Fruit fly (Drosophila melanogaster) whole organism, embryonic: ENCODE data around the gene Lim3.

Experiments
- Adf1 ChIP-seq: fragments of 200-800 bp; sonication (Bioruptor generic); IDR thresholded peaks from 2 replicates; pipeline ENCODE4 v1.3.6; 2022; ENCODE audit warnings: missing biosample characterization, missing genetic modification characterization
- Antp ChIP-seq: fragments of 200-800 bp; sonication (Bioruptor generic); optimal IDR thresholded peaks from 3 replicates; lab custom pipeline; 2016; ENCODE audit warnings: missing biosample characterization, missing genetic modification characterization
- Atf-2 ChIP-seq: fragments of 200-800 bp; sonication (Bioruptor generic); optimal IDR thresholded peaks from 2 replicates; lab custom pipeline; 2016; ENCODE audit warnings: missing biosample characterization, missing genetic modification characterization
- CG10147 ChIP-seq: fragments of 200-800 bp; sonication (Bioruptor generic); optimal IDR thresholded peaks from 2 replicates; lab custom pipeline; 2019; ENCODE audit warnings: missing biosample characterization, mild to moderate bottlenecking, missing genetic modification characterization, moderate library complexity
- CG11085 ChIP-seq: fragments of 200-800 bp; sonication (Bioruptor generic); IDR thresholded peaks from 2 replicates; pipeline ENCODE4 v1.3.6; 2022; ENCODE audit warnings: missing biosample characterization, missing genetic modification characterization
- CG13424 ChIP-seq: fragments of 200-800 bp; sonication (Bioruptor generic); optimal IDR thresholded peaks from 2 replicates; lab custom pipeline; 2019; ENCODE audit warnings: missing biosample characterization, mild to moderate bottlenecking, missing genetic modification characterization, moderate library complexity
- CG14710 ChIP-seq: fragments of 200-800 bp; sonication (Bioruptor generic); optimal IDR thresholded peaks from 3 replicates; lab custom pipeline; 2019; ENCODE audit warnings: missing biosample characterization, mild to moderate bottlenecking, missing genetic modification characterization, moderate library complexity
- CG17186 ChIP-seq: fragments of 200-800 bp; sonication (Bioruptor generic); optimal IDR thresholded peaks from 3 replicates; lab custom pipeline; 2017; ENCODE audit warnings: missing biosample characterization, missing genetic modification reagents, missing genetic modification characterization
- CG17612 ChIP-seq: fragments of 200-800 bp; sonication (Bioruptor generic); IDR thresholded peaks from 2 replicates; pipeline ENCODE4 v1.3.6; 2022; ENCODE audit warnings: missing biosample characterization, missing genetic modification characterization
- CG18011 ChIP-seq: fragments of 200-800 bp; sonication (Bioruptor generic); optimal IDR thresholded peaks from 2 replicates; lab custom pipeline; 2017; ENCODE audit warnings: missing biosample characterization, missing genetic modification characterization, mild to moderate bottlenecking, moderate library complexity, missing genotype
- CG2199 ChIP-seq: fragments of 200-800 bp; sonication (Bioruptor generic); IDR thresholded peaks from 3 replicates; pipeline ENCODE4 v1.3.6; 2022; ENCODE audit warnings: missing biosample characterization, missing genetic modification characterization
- CG2875 ChIP-seq: fragments of 200-800 bp; sonication (Bioruptor generic); optimal IDR thresholded peaks from 2 replicates; lab custom pipeline; 2017; ENCODE audit warnings: missing biosample characterization, mild to moderate bottlenecking, missing genetic modification characterization, missing genetic modification reagents
- CG31224 ChIP-seq: fragments of 200-800 bp; sonication (Bioruptor generic); IDR thresholded peaks from 2 replicates; pipeline ENCODE4 v1.3.6; 2022; ENCODE audit warnings: missing biosample characterization, missing genetic modification characterization
- CG3281 ChIP-seq: fragments of 200-800 bp; sonication (Bioruptor generic); optimal IDR thresholded peaks from 3 replicates; lab custom pipeline; 2017; ENCODE audit warnings: missing biosample characterization, mild to moderate bottlenecking, missing genetic modification characterization
- CG4360 ChIP-seq: fragments of 200-800 bp; sonication (Bioruptor generic); IDR thresholded peaks from 2 replicates; pipeline ENCODE4 v1.3.6; 2022; ENCODE audit warnings: missing biosample characterization, missing genetic modification characterization
- CG4854 ChIP-seq: fragments of 200-800 bp; sonication (Bioruptor generic); optimal IDR thresholded peaks from 2 replicates; lab custom pipeline; 2016; ENCODE audit warnings: missing biosample characterization, missing genetic modification characterization, inconsistent platforms
- CG6689 ChIP-seq: fragments of 200-800 bp; sonication (Bioruptor generic); IDR thresholded peaks from 2 replicates; pipeline ENCODE4 v1.3.6; 2022; ENCODE audit warnings: missing biosample characterization, missing genetic modification characterization
- CG6813 ChIP-seq: fragments of 200-800 bp; sonication (Bioruptor generic); optimal IDR thresholded peaks from 2 replicates; lab custom pipeline; 2017; ENCODE audit warnings: missing biosample characterization, missing genetic modification characterization, mild to moderate bottlenecking, moderate library complexity, missing genetic modification reagents
- CG8089 ChIP-seq: fragments of 200-800 bp; sonication (Bioruptor generic); optimal IDR thresholded peaks from 3 replicates; lab custom pipeline; 2016; ENCODE audit warnings: missing biosample characterization, missing genetic modification characterization
- Chrac-16 ChIP-seq: fragments of 200-800 bp; sonication (Bioruptor generic); optimal IDR thresholded peaks from 3 replicates; lab custom pipeline; 2016; ENCODE audit warnings: missing biosample characterization, missing genetic modification characterization
- CrebB ChIP-seq: fragments of 200-800 bp; sonication (Bioruptor generic); optimal IDR thresholded peaks from 3 replicates; lab custom pipeline; 2018; ENCODE audit warnings: missing biosample characterization, mild to moderate bottlenecking, missing genetic modification characterization
- Dip3 ChIP-seq: fragments of 200-800 bp; sonication (Bioruptor generic); optimal IDR thresholded peaks from 3 replicates; lab custom pipeline; 2016; ENCODE audit warnings: missing biosample characterization, missing genetic modification characterization
- HLH3B ChIP-seq: fragments of 200-800 bp; sonication (Bioruptor generic); IDR thresholded peaks from 2 replicates; pipeline ENCODE4 v1.3.6; 2022; ENCODE audit warnings: missing biosample characterization, missing genetic modification characterization
- HLH4C ChIP-seq: fragments of 200-800 bp; sonication (Bioruptor generic); IDR thresholded peaks from 3 replicates; pipeline ENCODE4 v1.3.6; 2022; ENCODE audit warnings: missing biosample characterization, missing genetic modification characterization; ENCODE audit not compliant: partially characterized antibody
- Hand ChIP-seq: fragments of 200-800 bp; sonication (Bioruptor generic); optimal IDR thresholded peaks from 2 replicates; lab custom pipeline; 2017; ENCODE audit warnings: mild to moderate bottlenecking, missing biosample characterization, missing genetic modification reagents, missing genetic modification characterization
- HmgZ ChIP-seq: fragments of 200-800 bp; sonication (Bioruptor generic); optimal IDR thresholded peaks from 2 replicates; lab custom pipeline; 2018; ENCODE audit warnings: missing biosample characterization, mild to moderate bottlenecking, missing genetic modification characterization
- Lim3 ChIP-seq: fragments of 200-800 bp; sonication (Bioruptor generic); IDR thresholded peaks from 2 replicates; pipeline ENCODE4 v1.3.6; 2022; ENCODE audit warnings: missing biosample characterization, missing genetic modification characterization
- Mes4 ChIP-seq: fragments of 200-800 bp; sonication (Bioruptor generic); optimal IDR thresholded peaks from 2 replicates; lab custom pipeline; 2016; ENCODE audit warnings: missing biosample characterization, missing genetic modification characterization
- Oli ChIP-seq: fragments of 200-800 bp; sonication (Bioruptor generic); optimal IDR thresholded peaks from 2 replicates; lab custom pipeline; 2018; ENCODE audit warnings: missing biosample characterization, mild to moderate bottlenecking, missing genetic modification characterization, moderate library complexity
- Spps ChIP-seq: fragments of 200-800 bp; sonication (Bioruptor generic); optimal IDR thresholded peaks from 2 replicates; lab custom pipeline; 2018; ENCODE audit warnings: missing biosample characterization, mild to moderate bottlenecking, missing genetic modification characterization
- Sry-δ ChIP-seq: fragments of 200-800 bp; sonication (Bioruptor generic); optimal IDR thresholded peaks from 2 replicates; lab custom pipeline; 2016; ENCODE audit warnings: missing biosample characterization, missing genetic modification characterization
- Ssrp ChIP-seq: fragments of 200-800 bp; sonication (Bioruptor generic); optimal IDR thresholded peaks from 2 replicates; lab custom pipeline; 2018; ENCODE audit warnings: missing biosample characterization, mild to moderate bottlenecking, missing genetic modification characterization, moderate library complexity
- Xbp1 ChIP-seq: fragments of 200-800 bp; sonication (Bioruptor generic); optimal IDR thresholded peaks from 3 replicates; lab custom pipeline; 2016; ENCODE audit warnings: missing biosample characterization, mild to moderate bottlenecking, missing genetic modification characterization
- al ChIP-seq: fragments of 200-800 bp; sonication (Bioruptor generic); IDR thresholded peaks from 2 replicates; pipeline ENCODE4 v1.3.6; 2022; ENCODE audit warnings: missing biosample characterization, missing genetic modification characterization
- ash1 ChIP-seq: fragments of 200-800 bp; sonication (Bioruptor generic); optimal IDR thresholded peaks from 2 replicates; lab custom pipeline; 2018; ENCODE audit warnings: missing biosample characterization, mild to moderate bottlenecking, missing genetic modification characterization
- bigmax ChIP-seq: fragments of 200-800 bp; sonication (Bioruptor generic); optimal IDR thresholded peaks from 2 replicates; lab custom pipeline; 2018; ENCODE audit warnings: missing biosample characterization, mild to moderate bottlenecking, missing genetic modification characterization
- cato ChIP-seq: fragments of 200-800 bp; sonication (Bioruptor generic); optimal IDR thresholded peaks from 2 replicates; lab custom pipeline; 2016; ENCODE audit warnings: missing biosample characterization, missing genetic modification characterization, borderline replicate concordance
- caup ChIP-seq: fragments of 200-800 bp; sonication (Bioruptor generic); optimal IDR thresholded peaks from 3 replicates; lab custom pipeline; 2017; ENCODE audit warnings: missing biosample characterization, mild to moderate bottlenecking, missing genetic modification characterization, moderate library complexity; ENCODE audit not compliant: severe bottlenecking
- crol ChIP-seq: fragments of 200-800 bp; sonication (Bioruptor generic); IDR thresholded peaks from 2 replicates; pipeline ENCODE4 v1.3.6; 2022; ENCODE audit warnings: missing biosample characterization, missing genetic modification characterization
- en ChIP-seq: fragments of 200-800 bp; sonication (Bioruptor generic); optimal IDR thresholded peaks from 2 replicates; lab custom pipeline; 2016; ENCODE audit warnings: missing biosample characterization, missing genetic modification characterization
- eve ChIP-seq, 2 experiments: fragments of >200 bp; optimal IDR thresholded peaks; 2 replicates each; lab custom pipeline; 2017; ENCODE audit warnings: missing biosample characterization in 2 of 2, missing genetic modification characterization in 2 of 2
- gro ChIP-seq: fragments of 200-800 bp; sonication (Bioruptor generic); optimal IDR thresholded peaks from 2 replicates; lab custom pipeline; 2016; ENCODE audit warnings: missing biosample characterization, missing genetic modification characterization
- hth ChIP-seq: fragments of >200 bp; optimal IDR thresholded peaks from 2 replicates; lab custom pipeline; 2017; ENCODE audit warnings: inconsistent platforms
- insv ChIP-seq, 2 experiments: fragments of 200-800 bp; sonication (Bioruptor generic); optimal IDR thresholded peaks; 3 replicates each; lab custom pipeline; 2016 to 2018; ENCODE audit warnings: missing biosample characterization in 2 of 2, missing genetic modification characterization in 2 of 2
- lola ChIP-seq, 3 experiments: fragments of >200 bp in 2 of 3; fragments of 200-800 bp in 1 of 3; sonication (Bioruptor generic) in 1 of 3; optimal IDR thresholded peaks; 2 replicates each; lab custom pipeline; 2017 to 2019; ENCODE audit warnings: missing biosample characterization in 3 of 3, missing genetic modification characterization in 3 of 3, mild to moderate bottlenecking in 1 of 3, moderate library complexity in 1 of 3
- onecut ChIP-seq: fragments of 200-800 bp; sonication (Bioruptor generic); IDR thresholded peaks from 2 replicates; pipeline ENCODE4 v1.3.6; 2022; ENCODE audit warnings: missing biosample characterization, missing genetic modification characterization
- org-1 ChIP-seq: fragments of 200-800 bp; sonication (Bioruptor generic); optimal IDR thresholded peaks from 2 replicates; lab custom pipeline; 2017; ENCODE audit warnings: missing biosample characterization, missing genetic modification characterization
- pzg ChIP-seq: fragments of 200-800 bp; sonication (Bioruptor generic); optimal IDR thresholded peaks from 3 replicates; lab custom pipeline; 2018; ENCODE audit warnings: missing biosample characterization, mild to moderate bottlenecking, missing genetic modification characterization, moderate library complexity
- ranshi ChIP-seq: fragments of 200-800 bp; sonication (Bioruptor generic); IDR thresholded peaks from 2 replicates; pipeline ENCODE4 v1.3.6; 2022; ENCODE audit warnings: missing biosample characterization, missing genetic modification characterization
- salm ChIP-seq: fragments of 200-800 bp; sonication (Bioruptor generic); optimal IDR thresholded peaks from 2 replicates; lab custom pipeline; 2018; ENCODE audit warnings: missing biosample characterization, mild to moderate bottlenecking, missing genetic modification characterization
- sisA ChIP-seq: fragments of 200-800 bp; sonication (Bioruptor generic); IDR thresholded peaks from 2 replicates; pipeline ENCODE4 v1.3.6; 2022; ENCODE audit warnings: missing biosample characterization, missing genetic modification characterization
- slou ChIP-seq: fragments of 200-800 bp; sonication (Bioruptor generic); optimal IDR thresholded peaks from 3 replicates; lab custom pipeline; 2016; ENCODE audit warnings: missing biosample characterization, missing genetic modification characterization

Lim3 gene

dm6 chr2L:19126888-19127287 lies 18.7 kb upstream of the Lim3 start (continued):
- TF ChIP-seq pzg (GFP tag; lab: Kevin White, UChicago) (peak; percentile 18), Ssrp (tag; lab: Kevin White, UChicago) (peak; percentile 68), CG4360 (GFP tag; lab: Robert Waterston, UW) (no peak), CG18011 (GFP tag; lab: Kevin White, UChicago) (peak; percentile 11), HmgZ (tag; lab: Kevin White, UChicago) (peak; percentile 80), Oli (tag; lab: Kevin White, UChicago) (peak; percentile 71), CG17612 (GFP tag; lab: Robert Waterston, UW) (no peak), CG14710 (peak; percentile 80), CG10147 (GFP tag; lab: Kevin White, UChicago) (peak; percentile 82), CG11085 (GFP tag; lab: Robert Waterston, UW) (no peak), crol (GFP tag; lab: Robert Waterston, UW) (no peak), CG2875 (GFP tag; lab: Kevin White, UChicago) (no peak), CG17186 (GFP tag; lab: Kevin White, UChicago) (no peak), HLH3B (GFP tag; lab: Robert Waterston, UW) (no peak), Antp (GFP tag; lab: Kevin White, UChicago) (no peak), onecut (GFP tag; lab: Robert Waterston, UW) (no peak), CG8089 (GFP tag; lab: Kevin White, UChicago) (no peak), cato (GFP tag; lab: Kevin White, UChicago) (no peak), Spps (tag; lab: Kevin White, UChicago) (peak; percentile 38), sisA (no peak), CG6813 (GFP tag; lab: Kevin White, UChicago) (no peak), en (GFP tag; lab: Kevin White, UChicago) (no peak), HLH4C (GFP tag; lab: Robert Waterston, UW) (no peak), ash1 (no peak), CG13424 (peak; percentile 87), hth (lab: Kevin White, UChicago) (no peak), lola (GFP tag; optimal IDR thresholded peaks at IDR 0.05; lab: Kevin White, UChicago) (peak in 1 of 3 experiments; percentile 71), Sry-δ (no peak), Atf-2 (GFP tag; lab: Kevin White, UChicago) (no peak), bigmax (GFP tag; lab: Kevin White, UChicago) (no peak), caup (peak; percentile 58), org-1 (GFP tag; lab: Kevin White, UChicago) (no peak), gro (no peak), Mes4 (no peak), CrebB (tag; lab: Kevin White, UChicago) (no peak), Chrac-16 (GFP tag; lab: Kevin White, UChicago) (peak; percentile 17), ranshi (GFP tag; lab: Robert Waterston, UW) (no peak), Hand (GFP tag; lab: Kevin White, UChicago) (peak; percentile 23), CG2199 (GFP tag; lab: Robert Waterston, UW) (no peak), Adf1 (peak; percentile 35), Lim3 (no peak), salm (tag; lab: Kevin White, UChicago) (peak; percentile 44), CG31224 (GFP tag; lab: Robert Waterston, UW) (0 out of 2 replicates have a peak, but pooled peaks have one; percentile 22), Dip3 (GFP tag; lab: Kevin White, UChicago) (no peak), CG4854 (GFP tag; lab: Kevin White, UChicago) (no peak), insv (GFP tag; optimal IDR thresholded peaks at IDR 0.05; lab: Kevin White, UChicago) (peak in 1 of 2 experiments; percentile 69), slou (GFP tag; lab: Kevin White, UChicago) (no peak), al (GFP tag; lab: Robert Waterston, UW) (peak; percentile 60), Xbp1 (GFP tag; lab: Kevin White, UChicago) (peak; percentile 63), CG6689 (GFP tag; lab: Robert Waterston, UW) (peak; percentile 29; the same call in 1 of the 2 replicates), eve (GFP tag; optimal IDR thresholded peaks at IDR 0.05; lab: Kevin White, UChicago) (no peak), CG3281 (GFP tag; lab: Kevin White, UChicago) (peak; percentile 63)
